Fruit fly (Drosophila melanogaster): Measurements from ENCODE around the gene CG17754.

The CG17754 gene

dm6 chrX:9296518-9296917 lies 46.3 kb downstream of the CG17754 start:
- TF ChIP-seq Clk (GFP tag; optimal IDR thresholded peaks at IDR 0.05) = no peak
- TF ChIP-seq kay (GFP tag; ENCODE audit: borderline replicate concordance) = no peak
- TF ChIP-seq tj (GFP tag; optimal IDR thresholded peaks at IDR 0.05) = no peak

dm6 chrX:9297661-9298433 lies 47.6 kb downstream of the CG17754 start:
- no peak for TF ChIP-seq toe (GFP tag; optimal IDR thresholded peaks at IDR 0.05)
- no peak for TF ChIP-seq bab1 (GFP tag; optimal IDR thresholded peaks at IDR 0.05)
- TF ChIP-seq Clk (GFP tag; optimal IDR thresholded peaks at IDR 0.05) = no peak
- no peak for TF ChIP-seq CG7045 (GFP tag; optimal IDR thresholded peaks at IDR 0.05)
- no peak for TF ChIP-seq Hr96 (GFP tag; optimal IDR thresholded peaks at IDR 0.05)
- TF ChIP-seq CG7101 (tag; optimal IDR thresholded peaks at IDR 0.05) = no peak
- TF ChIP-seq kay (GFP tag; ENCODE audit: borderline replicate concordance) = no peak
